Fruit fly (Drosophila melanogaster): ENCODE measurements around the gene hyx.

The hyx gene

dm6 chr3R:9051937-9052680 is 13.5 kb downstream of the hyx start, which contains the start of gene Kdm2 (continued):
- TF ChIP-seq chinmo (GFP tag; IDR thresholded peaks at IDR 0.05; ENCODE audit: partially characterized antibody) (no peak), h (optimal IDR thresholded peaks at IDR 0.05) (no peak), dmrt99B (tag; optimal IDR thresholded peaks at IDR 0.05) (peak; percentile 1), CG16813 (GFP tag; IDR thresholded peaks at IDR 0.05; ENCODE audit: partially characterized antibody) (no peak), H2.0 (GFP tag; IDR thresholded peaks at IDR 0.05) (no peak), CG31365 (tag; optimal IDR thresholded peaks at IDR 0.05) (peak; percentile 7), Pdp1 (GFP tag; optimal IDR thresholded peaks at IDR 0.05) (peak in 1 of 2 experiments; percentile 19), rib (GFP tag; IDR thresholded peaks at IDR 0.05) (no peak), MESR4 (GFP tag; optimal IDR thresholded peaks at IDR 0.05) (peak; percentile 74), CG2116 (GFP tag; optimal IDR thresholded peaks at IDR 0.05) (peak; percentile 23), Mad (GFP tag; optimal IDR thresholded peaks at IDR 0.05) (no peak), grau (tag; optimal IDR thresholded peaks at IDR 0.05) (peak; percentile 27), trem (tag; optimal IDR thresholded peaks at IDR 0.05) (peak; percentile 65), NFAT (GFP tag; IDR thresholded peaks at IDR 0.05) (no peak), CG9797 (GFP tag; optimal IDR thresholded peaks at IDR 0.05) (peak; percentile 70), CG4617 (GFP tag; optimal IDR thresholded peaks at IDR 0.05; ENCODE audit: borderline replicate concordance) (peak; percentile 48), croc (GFP tag; conservative IDR thresholded peaks at IDR 0.05) (no peak), CG12236 (GFP tag; optimal IDR thresholded peaks at IDR 0.05) (no peak), sqz (GFP tag; optimal IDR thresholded peaks at IDR 0.05) (peak; percentile 85), HmgZ (tag; optimal IDR thresholded peaks at IDR 0.05) (peak; percentile 36), CG13287 (GFP tag; IDR thresholded peaks at IDR 0.05; ENCODE audit: partially characterized antibody) (no peak), Adf1 (GFP tag; IDR thresholded peaks at IDR 0.05) (no peak), Taf1 (GFP tag; IDR thresholded peaks at IDR 0.05) (no peak), CG5245 (GFP tag; optimal IDR thresholded peaks at IDR 0.05) (no peak), Dbx (GFP tag; IDR thresholded peaks at IDR 0.05) (no peak), CG9609 (GFP tag; optimal IDR thresholded peaks at IDR 0.05) (no peak), Doc3 (GFP tag; IDR thresholded peaks at IDR 0.05; ENCODE audit: partially characterized antibody) (no peak), bsh (GFP tag; optimal IDR thresholded peaks at IDR 0.05) (peak in 1 of 2 experiments; percentile 10), tap (tag; optimal IDR thresholded peaks at IDR 0.05) (peak; percentile 49), dati (GFP tag; IDR thresholded peaks at IDR 0.05) (no peak), CG2712 (tag; optimal IDR thresholded peaks at IDR 0.05) (peak; percentile 40), CG7987 (GFP tag; optimal IDR thresholded peaks at IDR 0.05) (peak; percentile 55), CG6813 (GFP tag; optimal IDR thresholded peaks at IDR 0.05) (peak; percentile 19), CG15011 (GFP tag; optimal IDR thresholded peaks at IDR 0.05) (no peak), ERR (GFP tag; optimal IDR thresholded peaks at IDR 0.05) (no peak), CG1233 (GFP tag; optimal IDR thresholded peaks at IDR 0.05) (peak; percentile 30), sisA (GFP tag; IDR thresholded peaks at IDR 0.05) (no peak), CG4854 (GFP tag; optimal IDR thresholded peaks at IDR 0.05) (peak; percentile 7), nom (GFP tag; optimal IDR thresholded peaks at IDR 0.05) (peak; percentile 16), CG1603 (tag; optimal IDR thresholded peaks at IDR 0.05) (peak; percentile 50), CG17359 (tag; optimal IDR thresholded peaks at IDR 0.05) (peak; percentile 30), Tbp (GFP tag; optimal IDR thresholded peaks at IDR 0.05) (no peak), CG8765 (GFP tag; IDR thresholded peaks at IDR 0.05) (no peak), ase (GFP tag; IDR thresholded peaks at IDR 0.05) (no peak), peb (GFP tag; IDR thresholded peaks at IDR 0.05) (no peak), CG17568 (GFP tag; optimal IDR thresholded peaks at IDR 0.05) (no peak), gsb-n (tag; optimal IDR thresholded peaks at IDR 0.05) (peak; percentile 30), Fer3 (tag; optimal IDR thresholded peaks at IDR 0.05) (peak; percentile 42), CG18599 (GFP tag; optimal IDR thresholded peaks at IDR 0.05) (no peak)
